Worm (Caenorhabditis elegans) whole organism, L3 larva: ENCODE results near the gene hmgr-1.

Experiments
- elt-2 ChIP-seq: sonication (generic microtip); optimal IDR thresholded peaks from 2 replicates; lab custom pipeline; 2016; ENCODE audit warnings: missing genetic modification reagents, mild to moderate bottlenecking, missing genetic modification characterization, missing compliant biosample characterization
- nhr-11 ChIP-seq: fragments of 150-350 bp; optimal IDR thresholded peaks from 2 replicates; lab custom pipeline; 2014; ENCODE audit warnings: missing biosample characterization, missing genetic modification characterization
- pqm-1 ChIP-seq: fragments of 150-350 bp; optimal IDR thresholded peaks from 2 replicates; lab custom pipeline; 2017; ENCODE audit warnings: missing biosample characterization, missing genetic modification characterization, inconsistent platforms
- ztf-11 ChIP-seq: fragments of 150-350 bp; optimal IDR thresholded peaks from 2 replicates; lab custom pipeline; 2014; ENCODE audit warnings: missing biosample characterization, missing genetic modification characterization

DNA sequence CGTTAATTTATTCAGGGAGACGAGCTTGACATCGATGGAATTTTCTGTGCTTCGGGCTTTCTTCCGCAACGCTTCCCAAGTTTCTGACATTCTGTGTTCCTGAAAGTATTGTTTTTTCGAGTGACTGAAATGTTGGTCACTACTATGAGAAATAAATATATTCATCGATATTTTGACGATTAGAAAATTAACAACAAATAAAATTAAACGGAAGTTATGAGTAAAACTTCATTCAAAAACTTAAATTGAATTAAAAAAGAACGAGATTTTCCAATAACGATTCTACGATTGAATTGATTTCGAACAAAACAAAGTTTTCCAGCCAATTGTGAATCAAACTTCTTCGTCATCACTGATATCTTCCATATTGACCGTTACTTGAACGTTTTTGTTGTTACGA is 10.2 kb upstream of the hmgr-1 start, which contains the start of gene gos-28:
- no peak for TF ChIP-seq nhr-11 (tag; lab: Kevin White, UChicago)
- no peak for TF ChIP-seq elt-2 (tag; lab: Kevin White, UChicago)
- TF ChIP-seq pqm-1 (tag; lab: Kevin White, UChicago), result no peak
- TF ChIP-seq ztf-11 (tag; lab: Kevin White, UChicago), result no peak
